Worm (Caenorhabditis elegans) whole organism, L3 larva: ENCODE measurements around the gene myo-5.

Source experiments
- R02D3.7 ChIP-seq: fragments of 150-350 bp; optimal IDR thresholded peaks from 2 replicates; lab custom pipeline; 2014; ENCODE audit warnings: missing biosample characterization, missing genetic modification characterization
- ZK546.5 ChIP-seq: sonication (generic microtip); optimal IDR thresholded peaks from 2 replicates; lab custom pipeline; 2017; ENCODE audit warnings: missing biosample characterization, missing genetic modification characterization
- aly-2 ChIP-seq: fragments of 150-350 bp; optimal IDR thresholded peaks from 2 replicates; lab custom pipeline; 2014; ENCODE audit warnings: missing biosample characterization, missing genetic modification characterization
- ama-1 ChIP-seq: fragments of 150-350 bp; optimal IDR thresholded peaks from 2 replicates; lab custom pipeline; 2018
- ceh-16 ChIP-seq: sonication (generic microtip); optimal IDR thresholded peaks from 2 replicates; lab custom pipeline; 2017; ENCODE audit warnings: missing biosample characterization, missing genetic modification characterization
- ceh-28 ChIP-seq: fragments of 150-350 bp; optimal IDR thresholded peaks from 2 replicates; lab custom pipeline; 2014; ENCODE audit warnings: missing biosample characterization, missing genetic modification reagents, missing genetic modification characterization
- ceh-82 ChIP-seq: fragments of 150-350 bp; optimal IDR thresholded peaks from 2 replicates; lab custom pipeline; 2014; ENCODE audit warnings: missing biosample characterization, missing genetic modification characterization
- ceh-9 ChIP-seq: sonication (generic microtip); optimal IDR thresholded peaks from 2 replicates; lab custom pipeline; 2018; ENCODE audit warnings: missing biosample characterization, missing genetic modification characterization
- elt-2 ChIP-seq: sonication (generic microtip); optimal IDR thresholded peaks from 2 replicates; lab custom pipeline; 2016; ENCODE audit warnings: missing genetic modification reagents, mild to moderate bottlenecking, missing genetic modification characterization, missing compliant biosample characterization
- elt-3 ChIP-seq, 3 experiments: fragments of 150-350 bp in 1 of 3; sonication (generic microtip) in 2 of 3; optimal IDR thresholded peaks; 2 replicates in 2 of 3; 4 replicates in 1 of 3; lab custom pipeline; 2014 to 2017; ENCODE audit warnings: missing biosample characterization in 3 of 3, missing genetic modification characterization in 3 of 3
- eor-1 ChIP-seq, 2 experiments: fragments of 150-350 bp; optimal IDR thresholded peaks; 2 replicates each; lab custom pipeline; 2014 to 2018; ENCODE audit warnings: missing biosample characterization in 2 of 2, missing genetic modification characterization in 2 of 2
- fkh-10 ChIP-seq: sonication (generic microtip); optimal IDR thresholded peaks from 2 replicates; lab custom pipeline; 2017; ENCODE audit warnings: missing biosample characterization, missing genetic modification reagents, missing genetic modification characterization
- fkh-2 ChIP-seq: fragments of 150-350 bp; optimal IDR thresholded peaks from 2 replicates; lab custom pipeline; 2014; ENCODE audit warnings: missing biosample characterization, missing genetic modification reagents, missing genetic modification characterization
- hmg-11 ChIP-seq: sonication (generic microtip); optimal IDR thresholded peaks from 2 replicates; lab custom pipeline; 2016; ENCODE audit warnings: missing genetic modification characterization, missing compliant biosample characterization
- jun-1 ChIP-seq: fragments of 150-350 bp; optimal IDR thresholded peaks from 2 replicates; lab custom pipeline; 2014; ENCODE audit warnings: missing biosample characterization, missing genetic modification reagents, missing genetic modification characterization
- lin-15B ChIP-seq: fragments of 150-350 bp; optimal IDR thresholded peaks from 2 replicates; lab custom pipeline; 2014; ENCODE audit warnings: missing biosample characterization, missing genetic modification characterization
- lin-39 ChIP-seq: fragments of 150-350 bp; optimal IDR thresholded peaks from 2 replicates; lab custom pipeline; 2018; ENCODE audit warnings: missing biosample characterization, missing genetic modification reagents, missing genetic modification characterization
- nfya-1 ChIP-seq: sonication (generic microtip); optimal IDR thresholded peaks from 2 replicates; lab custom pipeline; 2017; ENCODE audit warnings: missing genetic modification characterization, mild to moderate bottlenecking, missing compliant biosample characterization, antibody characterized with exemption, moderate library complexity; ENCODE audit not compliant: insufficient read depth
- nhr-12 ChIP-seq: fragments of 150-350 bp; optimal IDR thresholded peaks from 2 replicates; lab custom pipeline; 2014; ENCODE audit warnings: missing biosample characterization, missing genetic modification characterization
- nhr-23 ChIP-seq: fragments of 150-350 bp; optimal IDR thresholded peaks from 2 replicates; lab custom pipeline; 2014; ENCODE audit warnings: missing biosample characterization, missing genetic modification reagents, missing genetic modification characterization
- nhr-237 ChIP-seq: fragments of 150-350 bp; optimal IDR thresholded peaks from 2 replicates; lab custom pipeline; 2014; ENCODE audit warnings: missing biosample characterization, missing genetic modification characterization
- nhr-25 ChIP-seq: sonication (generic microtip); optimal IDR thresholded peaks from 2 replicates; lab custom pipeline; 2017; ENCODE audit warnings: missing biosample characterization, missing genetic modification characterization
- nhr-28 ChIP-seq: fragments of 150-350 bp; optimal IDR thresholded peaks from 2 replicates; lab custom pipeline; 2014; ENCODE audit warnings: missing biosample characterization, missing genetic modification characterization
- nhr-43 ChIP-seq: sonication (generic microtip); optimal IDR thresholded peaks from 2 replicates; lab custom pipeline; 2016; ENCODE audit warnings: mild to moderate bottlenecking, missing genetic modification characterization, missing compliant biosample characterization; ENCODE audit not compliant: poor library complexity, severe bottlenecking
- nhr-67 ChIP-seq: fragments of 150-350 bp; optimal IDR thresholded peaks from 2 replicates; lab custom pipeline; 2014; ENCODE audit warnings: missing biosample characterization, missing genetic modification characterization
- nhr-77 ChIP-seq: fragments of 150-350 bp; optimal IDR thresholded peaks from 2 replicates; lab custom pipeline; 2014; ENCODE audit warnings: missing biosample characterization, missing genetic modification characterization
- pha-4 ChIP-seq: fragments of 150-350 bp; optimal IDR thresholded peaks from 2 replicates; lab custom pipeline; 2014; ENCODE audit warnings: missing biosample characterization, missing genetic modification reagents, missing genetic modification characterization
- skn-1 ChIP-seq: fragments of 150-350 bp; optimal IDR thresholded peaks from 2 replicates; lab custom pipeline; 2014; ENCODE audit warnings: missing biosample characterization, missing genetic modification characterization
- snpc-4 ChIP-seq: fragments of 150-350 bp; optimal IDR thresholded peaks from 2 replicates; lab custom pipeline; 2014; ENCODE audit warnings: missing biosample characterization, missing genetic modification characterization
- tbx-2 ChIP-seq: sonication (generic microtip); optimal IDR thresholded peaks from 2 replicates; lab custom pipeline; 2016; ENCODE audit warnings: mild to moderate bottlenecking, missing genetic modification characterization, missing compliant biosample characterization
- unc-39 ChIP-seq: sonication (generic microtip); optimal IDR thresholded peaks from 4 replicates; lab custom pipeline; 2017; ENCODE audit warnings: missing biosample characterization, missing genetic modification characterization
- ztf-11 ChIP-seq: fragments of 150-350 bp; optimal IDR thresholded peaks from 2 replicates; lab custom pipeline; 2014; ENCODE audit warnings: missing biosample characterization, missing genetic modification characterization
- ztf-4 ChIP-seq: fragments of 150-350 bp; optimal IDR thresholded peaks from 2 replicates; lab custom pipeline; 2014; ENCODE audit warnings: missing biosample characterization, missing genetic modification characterization

The myo-5 gene

ce11 chrV:8075712-8076111, 33.1 kb upstream of the myo-5 start, which contains the start of gene catp-3:
Gene catp-3 (plus strand): TSS chrV:8076012.
- TF ChIP-seq elt-3 (tag; optimal IDR thresholded peaks at IDR 0.05; lab: Kevin White, UChicago) (no peak), snpc-4 (tag; lab: Kevin White, UChicago) (no peak), nfya-1 (tag; lab: Kevin White, UChicago) (no peak), eor-1 (tag; optimal IDR thresholded peaks at IDR 0.05; lab: Kevin White, UChicago) (no peak), ceh-9 (no peak), ztf-11 (tag; lab: Kevin White, UChicago) (no peak), skn-1 (tag; lab: Kevin White, UChicago) (no peak), nhr-77 (tag; lab: Kevin White, UChicago) (no peak), elt-2 (tag; lab: Kevin White, UChicago) (no peak), tbx-2 (tag; lab: Kevin White, UChicago) (no peak), ama-1 (lab: Kevin White, UChicago) (no peak)

ce11 chrV:8079813-8080212, 29.0 kb upstream of the myo-5 start:
- TF ChIP-seq ceh-9 (no peak), fkh-10 (GFP tag; lab: Kevin White, UChicago) (no peak), fkh-2 (tag; lab: Kevin White, UChicago) (no peak), elt-2 (tag; lab: Kevin White, UChicago) (no peak), ZK546.5 (tag; lab: Kevin White, UChicago) (no peak), ceh-82 (tag; lab: Kevin White, UChicago) (no peak)

ce11 chrV:8081579-8081978, 27.2 kb upstream of the myo-5 start, which contains the start of gene str-131:
Gene str-131 (minus strand): TSS chrV:8081679.
- TF ChIP-seq nhr-43 (tag; lab: Kevin White, UChicago) (no peak), nhr-23 (tag; lab: Kevin White, UChicago) (no peak), lin-15B (no peak), hmg-11 (tag; lab: Kevin White, UChicago) (no peak), elt-3 (tag; optimal IDR thresholded peaks at IDR 0.05; lab: Kevin White, UChicago) (no peak), jun-1 (no peak), aly-2 (tag; lab: Kevin White, UChicago) (no peak), snpc-4 (tag; lab: Kevin White, UChicago) (no peak)

ce11 chrV:8085141-8085540, 23.6 kb upstream of the myo-5 start, which contains the start of gene C09H5.7:
Gene C09H5.7 (minus strand): TSS chrV:8085241.
- no peak for TF ChIP-seq elt-2 (tag; lab: Kevin White, UChicago)
- no peak for TF ChIP-seq nhr-25 (tag; lab: Kevin White, UChicago)
- TF ChIP-seq nhr-77 (tag; lab: Kevin White, UChicago), result no peak
- no peak for TF ChIP-seq snpc-4 (tag; lab: Kevin White, UChicago)
- no peak for TF ChIP-seq ceh-16 (tag; lab: Kevin White, UChicago)
- no peak for TF ChIP-seq elt-3 (tag; optimal IDR thresholded peaks at IDR 0.05; lab: Kevin White, UChicago)
- no peak for TF ChIP-seq nhr-28 (tag; lab: Kevin White, UChicago)
- no peak for TF ChIP-seq ceh-82 (tag; lab: Kevin White, UChicago)
- TF ChIP-seq ceh-28, result no peak
- no peak for TF ChIP-seq pha-4 (tag; lab: Kevin White, UChicago)
- no peak for TF ChIP-seq R02D3.7 (tag; lab: Kevin White, UChicago)
- no peak for TF ChIP-seq nhr-12 (tag; lab: Kevin White, UChicago)
- no peak for TF ChIP-seq tbx-2 (tag; lab: Kevin White, UChicago)
- TF ChIP-seq ztf-4 (tag; lab: Kevin White, UChicago), result no peak
- no peak for TF ChIP-seq nhr-237
- TF ChIP-seq, all 47 proteins: peak for 0

ce11 chrV:8090595-8090994, 18.2 kb upstream of the myo-5 start, which contains the start of gene str-130:
Gene str-130 (minus strand): TSS chrV:8090695.
- TF ChIP-seq jun-1 (no peak), ceh-28 (no peak), unc-39 (tag; lab: Kevin White, UChicago) (no peak), nhr-28 (tag; lab: Kevin White, UChicago) (no peak), R02D3.7 (tag; lab: Kevin White, UChicago) (no peak), aly-2 (tag; lab: Kevin White, UChicago) (no peak), nhr-67 (tag; lab: Kevin White, UChicago) (no peak), ceh-9 (no peak), lin-15B (no peak), ztf-11 (tag; lab: Kevin White, UChicago) (no peak), hmg-11 (tag; lab: Kevin White, UChicago) (no peak), snpc-4 (tag; lab: Kevin White, UChicago) (no peak), nhr-43 (tag; lab: Kevin White, UChicago) (no peak), lin-39 (tag; lab: Kevin White, UChicago) (no peak)
- TF ChIP-seq, all 47 proteins: peak for 0
